Worm (Caenorhabditis elegans): Measurements from ENCODE around the gene T20B3.1.

ce11 chrV:16848498-16848897 is 33.1 kb downstream of the T20B3.1 start, which contains the start of the genes clec-36 and clec-26:
- TF ChIP-seq B0261.1 (tag; optimal IDR thresholded peaks at IDR 0.05): no peak
- TF ChIP-seq ceh-91 (GFP tag; IDR thresholded peaks at IDR 0.05): no peak
- TF ChIP-seq ets-4 (GFP tag; optimal IDR thresholded peaks at IDR 0.05): no peak
- TF ChIP-seq chd-7 (tag; optimal IDR thresholded peaks at IDR 0.05): no peak

Measured in whole organism, young adult.